Fruit fly (Drosophila melanogaster) whole organism, adult: Measurements from ENCODE around the gene CG17819.

Experiments used
- CG11617 ChIP-seq: fragments of 200-800 bp; sonication (Bioruptor generic); optimal IDR thresholded peaks from 2 replicates; lab custom pipeline; 2017; ENCODE audit warnings: mild to moderate bottlenecking, missing biosample characterization, missing genetic modification reagents, missing genetic modification characterization
- CG12768 ChIP-seq: fragments of 200-800 bp; sonication (Bioruptor generic); optimal IDR thresholded peaks from 2 replicates; lab custom pipeline; 2017; ENCODE audit warnings: missing biosample characterization, missing genetic modification characterization, mild to moderate bottlenecking, moderate library complexity, missing genetic modification reagents
- CG7045 ChIP-seq: fragments of 200-800 bp; sonication (Bioruptor generic); optimal IDR thresholded peaks from 2 replicates; lab custom pipeline; 2017; ENCODE audit warnings: missing biosample characterization, mild to moderate bottlenecking, missing genetic modification characterization
- CG7101 ChIP-seq: fragments of 200-800 bp; sonication (Bioruptor generic); optimal IDR thresholded peaks from 2 replicates; lab custom pipeline; 2018; ENCODE audit warnings: missing biosample characterization, mild to moderate bottlenecking, missing genetic modification characterization, moderate library complexity
- Hr96 ChIP-seq: fragments of 200-800 bp; sonication (Bioruptor generic); optimal IDR thresholded peaks from 2 replicates; lab custom pipeline; 2016; ENCODE audit warnings: missing biosample characterization, missing genetic modification characterization
- bab1 ChIP-seq: fragments of 200-800 bp; sonication (Bioruptor generic); optimal IDR thresholded peaks from 3 replicates; lab custom pipeline; 2019; ENCODE audit warnings: missing biosample characterization, mild to moderate bottlenecking, missing genetic modification characterization, moderate library complexity
- cic ChIP-seq: fragments of 200-800 bp; sonication (Bioruptor generic); optimal IDR thresholded peaks from 2 replicates; lab custom pipeline; 2017; ENCODE audit warnings: missing biosample characterization, mild to moderate bottlenecking, missing genetic modification characterization, moderate library complexity
- cnc ChIP-seq, 2 experiments: fragments of >200 bp; optimal IDR thresholded peaks; 2 replicates each; lab custom pipeline; 2017
- kay ChIP-seq: fragments of 200-800 bp; sonication (Bioruptor generic); peaks from one replicate; lab custom pipeline; 2016; ENCODE audit warnings: missing biosample characterization, missing genetic modification characterization, borderline replicate concordance
- ovo ChIP-seq: fragments of 200-800 bp; sonication (Bioruptor generic); optimal IDR thresholded peaks from 2 replicates; lab custom pipeline; 2016; ENCODE audit warnings: missing biosample characterization, missing genetic modification characterization

DNA sequence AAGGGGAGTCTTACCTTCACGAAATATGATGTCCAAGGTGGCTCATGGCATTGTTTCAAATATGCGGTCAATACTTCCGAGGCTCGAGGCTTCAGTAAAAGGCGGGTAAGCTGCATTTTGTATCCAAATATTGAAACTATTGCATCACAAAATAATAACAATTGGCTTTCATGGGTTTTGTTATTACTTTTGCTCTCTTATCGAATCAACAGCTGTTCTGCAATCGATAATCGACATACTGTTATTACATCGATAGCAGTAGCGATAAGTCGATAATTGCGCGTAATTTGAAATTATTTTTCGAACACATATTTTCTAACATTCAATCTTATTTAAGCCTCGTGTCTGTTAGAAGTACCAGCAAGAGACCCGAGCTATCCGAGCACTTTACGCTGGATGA lies 6.9 kb downstream of the CG17819 start, which contains the start of gene CG34148:
- TF ChIP-seq bab1 (GFP tag; lab: Kevin White, UChicago) (no peak), CG12768 (GFP tag; lab: Kevin White, UChicago) (no peak), CG11617 (GFP tag; lab: Kevin White, UChicago) (no peak), ovo (GFP tag; lab: Kevin White, UChicago) (no peak), Hr96 (GFP tag; lab: Kevin White, UChicago) (no peak), cnc (optimal IDR thresholded peaks at IDR 0.05; lab: Kevin White, UChicago) (no peak), CG7045 (GFP tag; lab: Kevin White, UChicago) (no peak), cic (GFP tag; lab: Kevin White, UChicago) (no peak), kay (GFP tag; lab: Kevin White, UChicago) (peak; percentile 6), CG7101 (no peak)
